Worm (Caenorhabditis elegans) whole organism, L3 larva: ENCODE measurements around the gene ZK105.13.
A peak's percentile ranks its signal among the peaks of the same experiment; 100 is the strongest.

Experiments
- R02D3.7 ChIP-seq: fragments of 150-350 bp; optimal IDR thresholded peaks from 2 replicates; lab custom pipeline; 2014; ENCODE audit warnings: missing biosample characterization, missing genetic modification characterization
- ama-1 ChIP-seq: fragments of 150-350 bp; optimal IDR thresholded peaks from 2 replicates; lab custom pipeline; 2018
- ceh-16 ChIP-seq: sonication (generic microtip); optimal IDR thresholded peaks from 2 replicates; lab custom pipeline; 2017; ENCODE audit warnings: missing biosample characterization, missing genetic modification characterization
- ceh-28 ChIP-seq: fragments of 150-350 bp; optimal IDR thresholded peaks from 2 replicates; lab custom pipeline; 2014; ENCODE audit warnings: missing biosample characterization, missing genetic modification reagents, missing genetic modification characterization
- ceh-82 ChIP-seq: fragments of 150-350 bp; optimal IDR thresholded peaks from 2 replicates; lab custom pipeline; 2014; ENCODE audit warnings: missing biosample characterization, missing genetic modification characterization
- egl-27 ChIP-seq: sonication (generic microtip); optimal IDR thresholded peaks from 4 replicates; lab custom pipeline; 2017; ENCODE audit warnings: missing biosample characterization, missing genetic modification reagents, missing genetic modification characterization
- egl-5 ChIP-seq: fragments of 150-350 bp; optimal IDR thresholded peaks from 2 replicates; lab custom pipeline; 2017; ENCODE audit warnings: missing biosample characterization, missing genetic modification reagents, missing genetic modification characterization, inconsistent platforms
- elt-2 ChIP-seq: sonication (generic microtip); optimal IDR thresholded peaks from 2 replicates; lab custom pipeline; 2016; ENCODE audit warnings: missing genetic modification reagents, mild to moderate bottlenecking, missing genetic modification characterization, missing compliant biosample characterization
- elt-3 ChIP-seq, 3 experiments: fragments of 150-350 bp in 1 of 3; sonication (generic microtip) in 2 of 3; optimal IDR thresholded peaks; 2 replicates in 2 of 3; 4 replicates in 1 of 3; lab custom pipeline; 2014 to 2017; ENCODE audit warnings: missing biosample characterization in 3 of 3, missing genetic modification characterization in 3 of 3
- fkh-10 ChIP-seq: sonication (generic microtip); optimal IDR thresholded peaks from 2 replicates; lab custom pipeline; 2017; ENCODE audit warnings: missing biosample characterization, missing genetic modification reagents, missing genetic modification characterization
- jun-1 ChIP-seq: fragments of 150-350 bp; optimal IDR thresholded peaks from 2 replicates; lab custom pipeline; 2014; ENCODE audit warnings: missing biosample characterization, missing genetic modification reagents, missing genetic modification characterization
- lin-15B ChIP-seq: fragments of 150-350 bp; optimal IDR thresholded peaks from 2 replicates; lab custom pipeline; 2014; ENCODE audit warnings: missing biosample characterization, missing genetic modification characterization
- lin-39 ChIP-seq: fragments of 150-350 bp; optimal IDR thresholded peaks from 2 replicates; lab custom pipeline; 2018; ENCODE audit warnings: missing biosample characterization, missing genetic modification reagents, missing genetic modification characterization
- lsy-12 ChIP-seq: sonication (generic microtip); optimal IDR thresholded peaks from 2 replicates; lab custom pipeline; 2016; ENCODE audit warnings: mild to moderate bottlenecking, missing genetic modification characterization, missing compliant biosample characterization
- mdl-1 ChIP-seq: fragments of 150-350 bp; optimal IDR thresholded peaks from 2 replicates; lab custom pipeline; 2014; ENCODE audit warnings: missing biosample characterization, missing genetic modification characterization
- nhr-11 ChIP-seq: fragments of 150-350 bp; optimal IDR thresholded peaks from 2 replicates; lab custom pipeline; 2014; ENCODE audit warnings: missing biosample characterization, missing genetic modification characterization
- nhr-23 ChIP-seq: fragments of 150-350 bp; optimal IDR thresholded peaks from 2 replicates; lab custom pipeline; 2014; ENCODE audit warnings: missing biosample characterization, missing genetic modification reagents, missing genetic modification characterization
- nhr-25 ChIP-seq: sonication (generic microtip); optimal IDR thresholded peaks from 2 replicates; lab custom pipeline; 2017; ENCODE audit warnings: missing biosample characterization, missing genetic modification characterization
- nhr-28 ChIP-seq: fragments of 150-350 bp; optimal IDR thresholded peaks from 2 replicates; lab custom pipeline; 2014; ENCODE audit warnings: missing biosample characterization, missing genetic modification characterization
- nhr-43 ChIP-seq: sonication (generic microtip); optimal IDR thresholded peaks from 2 replicates; lab custom pipeline; 2016; ENCODE audit warnings: mild to moderate bottlenecking, missing genetic modification characterization, missing compliant biosample characterization; ENCODE audit not compliant: poor library complexity, severe bottlenecking
- pqm-1 ChIP-seq: fragments of 150-350 bp; optimal IDR thresholded peaks from 2 replicates; lab custom pipeline; 2017; ENCODE audit warnings: missing biosample characterization, missing genetic modification characterization, inconsistent platforms
- unc-62 ChIP-seq: fragments of 150-350 bp; sonication (generic microtip); optimal IDR thresholded peaks from 4 replicates; lab custom pipeline; 2014; ENCODE audit warnings: missing biosample characterization, missing genetic modification reagents, missing genetic modification characterization
- ztf-11 ChIP-seq: fragments of 150-350 bp; optimal IDR thresholded peaks from 2 replicates; lab custom pipeline; 2014; ENCODE audit warnings: missing biosample characterization, missing genetic modification characterization
- ztf-4 ChIP-seq: fragments of 150-350 bp; optimal IDR thresholded peaks from 2 replicates; lab custom pipeline; 2014; ENCODE audit warnings: missing biosample characterization, missing genetic modification characterization

Gene ZK105.13

DNA sequence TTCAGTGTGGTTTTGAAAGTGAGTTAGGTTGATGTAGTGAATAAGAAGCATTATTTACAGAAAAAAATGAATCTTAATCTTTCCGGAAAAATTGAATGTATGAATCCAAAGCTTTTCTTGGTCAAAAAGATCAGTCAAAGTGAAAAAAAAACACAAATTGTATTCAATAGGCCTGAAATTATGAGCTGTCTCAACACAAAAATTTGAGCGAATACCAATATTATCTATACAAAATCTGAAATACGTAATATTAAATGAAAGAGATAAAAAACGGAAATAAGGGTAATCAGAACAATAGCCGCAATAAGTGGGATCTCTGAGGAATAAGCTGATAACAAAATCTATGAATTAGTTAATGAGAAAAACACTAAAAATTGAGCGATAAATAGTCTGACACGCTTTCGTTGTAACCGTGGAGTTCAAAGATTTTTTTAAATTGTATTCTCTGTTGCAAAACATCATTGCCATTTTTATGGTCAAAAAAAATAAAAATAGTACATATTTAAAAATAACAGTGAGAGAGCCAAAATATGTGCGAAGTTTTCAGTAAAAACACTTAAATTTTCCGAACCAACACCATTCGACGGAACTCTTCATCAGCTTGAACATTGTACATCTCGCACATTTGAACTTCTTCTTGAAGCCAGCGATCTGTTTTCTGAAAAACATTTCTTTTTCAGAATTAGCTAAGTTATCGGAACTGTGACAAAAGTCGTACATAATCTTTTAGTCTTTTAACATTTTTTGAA, 28.9 kb downstream of the ZK105.13 start, which contains the start of gene sre-11:
Gene sre-11 (minus strand): TSS at position 51 of the 749 bp plus-strand sequence.
- TF ChIP-seq lsy-12 (tag; lab: Kevin White, UChicago) (no peak), ama-1 (lab: Kevin White, UChicago) (no peak), ztf-11 (tag; lab: Kevin White, UChicago) (no peak), nhr-28 (tag; lab: Kevin White, UChicago) (no peak), nhr-11 (no peak), ceh-16 (tag; lab: Kevin White, UChicago) (no peak)
- TF ChIP-seq, all 47 proteins: peak for 0

DNA sequence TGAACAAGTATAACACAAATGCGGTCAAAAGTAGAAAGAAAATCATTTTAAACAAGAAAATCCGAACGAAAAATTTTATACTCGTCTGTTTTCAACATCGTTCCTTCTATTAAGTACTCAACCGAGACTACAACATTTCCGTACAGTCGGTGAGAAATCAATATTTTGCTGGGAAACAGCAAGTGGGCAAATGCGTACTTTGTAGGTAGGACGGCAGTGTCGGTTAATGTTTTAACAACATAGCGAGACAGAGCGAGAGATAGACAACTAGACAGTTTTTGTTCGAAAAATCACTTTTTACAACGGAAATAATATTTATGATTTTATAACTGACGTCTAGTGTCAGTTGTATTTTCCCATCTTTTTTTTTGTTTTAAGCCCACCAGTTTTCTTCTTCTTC, 31.6 kb downstream of the ZK105.13 start, which contains the start of gene cyp-33A1:
Gene cyp-33A1 (minus strand): TSS at position 72 of the 400 bp plus-strand sequence.
- TF ChIP-seq nhr-23 (tag; lab: Kevin White, UChicago) (peak; percentile 36), ceh-16 (tag; lab: Kevin White, UChicago) (no peak), ceh-28 (tag; lab: Kevin White, UChicago) (peak; percentile 65), R02D3.7 (tag; lab: Kevin White, UChicago) (no peak), elt-2 (tag; lab: Kevin White, UChicago) (peak; percentile 32), mdl-1 (no peak), pqm-1 (tag; lab: Kevin White, UChicago) (peak; percentile 74), nhr-25 (peak; percentile 25), egl-5 (tag; lab: Kevin White, UChicago) (peak; percentile 29), nhr-43 (tag; lab: Kevin White, UChicago) (no peak)

DNA sequence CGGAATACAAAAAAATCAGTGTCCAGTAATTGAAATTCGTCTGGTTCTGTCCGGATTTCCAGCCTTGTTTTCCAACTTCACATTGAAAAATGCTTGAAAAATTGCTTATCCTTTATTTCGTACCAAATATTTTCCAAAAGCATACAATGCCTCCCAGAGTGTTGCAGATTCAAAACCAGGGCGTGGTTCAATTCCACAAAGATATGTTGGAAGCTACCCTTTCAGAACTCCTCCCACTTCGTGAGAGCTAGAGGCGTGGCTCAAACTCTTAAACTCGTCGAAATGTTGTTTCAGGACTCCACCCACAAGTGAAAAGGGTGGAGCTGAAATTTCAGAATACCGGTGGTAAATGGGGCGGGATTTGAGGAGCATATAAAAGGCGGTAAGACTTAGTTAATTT, 37.1 kb downstream of the ZK105.13 start, which contains the start of gene C12D5.3:
Gene C12D5.3 (plus strand): TSS at position 301 of the 400 bp plus-strand sequence.
- TF ChIP-seq unc-62 (GFP tag; lab: Kevin White, UChicago) (no peak), ztf-4 (no peak), elt-3 (tag; optimal IDR thresholded peaks at IDR 0.05; lab: Kevin White, UChicago) (no peak), nhr-11 (no peak), lin-15B (no peak), lin-39 (tag; lab: Kevin White, UChicago) (no peak), ceh-82 (tag; lab: Kevin White, UChicago) (no peak), egl-27 (tag; lab: Kevin White, UChicago) (no peak)

ce11 chrV:7672258-7672657, 40.7 kb downstream of the ZK105.13 start, which contains the start of gene C12D5.4:
TSS of gene C12D5.4 (plus strand) at chrV:7672558.
- no peak for TF ChIP-seq ztf-4
- TF ChIP-seq fkh-10 (GFP tag; lab: Kevin White, UChicago) = no peak
- TF ChIP-seq jun-1 (tag; lab: Kevin White, UChicago) = no peak

DNA sequence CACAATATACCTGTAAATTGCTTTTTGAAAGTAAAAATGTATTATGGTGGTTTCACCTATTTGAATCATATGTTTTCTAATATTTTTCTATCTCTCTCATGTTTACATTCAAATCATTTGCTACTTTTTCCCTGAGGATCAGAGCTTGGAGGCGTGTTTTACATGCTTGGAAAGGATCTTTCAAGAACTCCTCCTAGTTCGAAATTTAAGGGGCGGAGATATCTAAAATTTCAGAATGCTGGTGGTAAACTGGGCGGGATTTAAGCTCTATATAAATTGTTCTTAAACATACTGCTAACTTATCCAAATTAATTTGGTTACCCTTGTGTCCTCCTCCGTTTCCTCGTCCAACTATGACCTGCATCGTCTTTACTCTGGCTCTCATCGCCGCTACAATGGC, 45.0 kb downstream of the ZK105.13 start, which contains the start of gene C12D5.5:
Gene C12D5.5 (plus strand): TSS at position 301 of the 400 bp plus-strand sequence.
- TF ChIP-seq elt-2 (tag; lab: Kevin White, UChicago) = no peak
- no peak for TF ChIP-seq nhr-28 (tag; lab: Kevin White, UChicago)
- TF ChIP-seq egl-27 (tag; lab: Kevin White, UChicago) = no peak
- no peak for TF ChIP-seq ceh-16 (tag; lab: Kevin White, UChicago)
- no peak for TF ChIP-seq ceh-28 (tag; lab: Kevin White, UChicago)
